Worm (Caenorhabditis elegans) whole organism, late embryonic: Measurements from ENCODE around the gene drh-1.

ENCODE experiments used
- ama-1 ChIP-seq: fragments of 150-350 bp; optimal IDR thresholded peaks from 2 replicates; lab custom pipeline; 2014
- ceh-19 ChIP-seq: fragments of 200-800 bp; sonication (Bioruptor generic); optimal IDR thresholded peaks from 2 replicates; lab custom pipeline; 2018; ENCODE audit warnings: mild to moderate bottlenecking, missing genetic modification characterization, missing compliant biosample characterization
- ceh-30 ChIP-seq: fragments of 150-350 bp; optimal IDR thresholded peaks from 2 replicates; lab custom pipeline; 2014; ENCODE audit warnings: missing biosample characterization, missing genetic modification characterization
- ets-4 ChIP-seq: sonication (generic microtip); optimal IDR thresholded peaks from 2 replicates; lab custom pipeline; 2016; ENCODE audit warnings: missing genetic modification characterization, missing compliant biosample characterization
- fkh-10 ChIP-seq: fragments of 150-350 bp; optimal IDR thresholded peaks from 2 replicates; lab custom pipeline; 2014; ENCODE audit warnings: missing biosample characterization, missing genetic modification reagents, missing genetic modification characterization
- nfya-1 ChIP-seq: sonication (generic microtip); optimal IDR thresholded peaks from 2 replicates; lab custom pipeline; 2017; ENCODE audit warnings: missing genetic modification characterization, mild to moderate bottlenecking, missing compliant biosample characterization, antibody characterized with exemption, moderate library complexity
- pax-1 ChIP-seq: fragments of 150-350 bp; optimal IDR thresholded peaks from 2 replicates; lab custom pipeline; 2014; ENCODE audit warnings: missing biosample characterization, missing genetic modification characterization
- ref-2 ChIP-seq: sonication (generic microtip); optimal IDR thresholded peaks from 2 replicates; lab custom pipeline; 2016; ENCODE audit warnings: missing genetic modification characterization, missing compliant biosample characterization
- rnt-1 ChIP-seq: sonication (generic microtip); optimal IDR thresholded peaks from 2 replicates; lab custom pipeline; 2016; ENCODE audit warnings: missing genetic modification characterization, missing compliant biosample characterization

DNA sequence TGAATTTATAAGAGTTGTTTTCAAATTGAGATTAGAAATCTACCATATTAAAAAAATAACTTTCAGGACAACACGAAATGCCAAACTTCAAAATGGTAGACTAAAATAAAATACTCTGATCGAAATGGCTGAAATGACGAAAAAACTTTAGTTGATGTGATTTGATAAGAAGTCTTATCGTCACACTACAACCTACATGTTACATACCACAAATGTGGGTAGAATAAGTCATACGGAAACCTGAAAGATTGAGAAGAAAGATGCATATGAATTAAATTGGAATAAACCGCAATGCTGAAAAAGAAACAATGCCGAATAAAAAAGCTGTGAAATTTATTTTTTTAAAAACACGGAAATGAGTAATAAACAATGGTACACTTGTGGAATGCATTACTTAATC is 6.1 kb downstream of the drh-1 start:
- no peak for TF ChIP-seq pax-1 (tag; lab: Kevin White, UChicago)
- no peak for TF ChIP-seq ref-2 (tag; lab: Kevin White, UChicago)
- no peak for TF ChIP-seq ceh-30
- no peak for TF ChIP-seq nfya-1
- TF ChIP-seq ama-1 (lab: Kevin White, UChicago), result no peak
- TF ChIP-seq ets-4, result no peak
- TF ChIP-seq rnt-1, result no peak
- TF ChIP-seq fkh-10 (GFP tag; lab: Kevin White, UChicago), result no peak
- TF ChIP-seq ceh-19 (GFP tag; lab: Kevin White, UChicago), result no peak
